Fruit fly (Drosophila melanogaster) Kc167 (cell line): Measurements from ENCODE around the gene CG32095.

ENCODE experiments used
- insv ChIP-seq: fragments of >200 bp; optimal IDR thresholded peaks from 3 replicates; lab custom pipeline; 2018; ENCODE audit warnings: missing external identifiers
- psq ChIP-seq: fragments of >200 bp; optimal IDR thresholded peaks from 2 replicates; lab custom pipeline; 2017; ENCODE audit warnings: missing external identifiers

DNA sequence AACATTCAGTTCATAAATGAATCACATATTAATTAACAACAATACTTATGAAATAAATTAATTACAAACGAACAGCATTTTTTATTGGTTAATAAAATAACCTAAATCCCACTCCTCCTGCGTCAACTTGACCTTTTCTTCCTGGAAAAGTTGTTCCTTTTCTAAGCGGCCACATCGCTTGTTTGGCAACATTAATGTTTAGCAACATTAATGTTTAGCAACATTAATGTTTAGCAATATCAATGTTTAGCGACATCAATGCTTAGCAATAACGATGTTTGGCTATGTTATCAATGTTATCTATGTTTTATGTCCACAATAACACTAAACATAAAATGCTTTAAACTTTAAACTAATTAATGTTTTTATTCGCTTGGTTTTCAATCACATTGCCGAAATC, 8.9 kb downstream of the CG32095 start:
- TF ChIP-seq psq (no peak), insv (no peak)
